Worm (Caenorhabditis elegans) whole organism, midembryonic: ENCODE data around the gene srh-2.

Source experiments
- cog-1 ChIP-seq: sonication (generic microtip); optimal IDR thresholded peaks from 2 replicates; lab custom pipeline; 2016; ENCODE audit warnings: missing genetic modification characterization, missing compliant biosample characterization
- flt-1 ChIP-seq: fragments of 200-800 bp; sonication (Bioruptor generic); IDR thresholded peaks from 2 replicates; pipeline ENCODE4 v1.3.6; 2022; ENCODE audit warnings: missing genetic modification characterization, missing compliant biosample characterization
- med-1 ChIP-seq: sonication (generic microtip); optimal IDR thresholded peaks from 2 replicates; lab custom pipeline; 2017; ENCODE audit warnings: missing genetic modification characterization, mild to moderate bottlenecking, missing compliant biosample characterization, antibody characterized with exemption, missing genetic modification reagents; ENCODE audit not compliant: insufficient read depth
- ref-1 ChIP-seq: fragments of 200-800 bp; sonication (Bioruptor generic); conservative IDR thresholded peaks from 2 replicates; pipeline ENCODE4 v1.3.6; 2022; ENCODE audit warnings: missing genetic modification reagents, missing genetic modification characterization, missing compliant biosample characterization
- ztf-29 ChIP-seq: fragments of 200-800 bp; sonication (Bioruptor generic); IDR thresholded peaks from 2 replicates; pipeline ENCODE4 v1.3.6; 2022; ENCODE audit warnings: missing genetic modification reagents, missing genetic modification characterization, missing compliant biosample characterization

DNA sequence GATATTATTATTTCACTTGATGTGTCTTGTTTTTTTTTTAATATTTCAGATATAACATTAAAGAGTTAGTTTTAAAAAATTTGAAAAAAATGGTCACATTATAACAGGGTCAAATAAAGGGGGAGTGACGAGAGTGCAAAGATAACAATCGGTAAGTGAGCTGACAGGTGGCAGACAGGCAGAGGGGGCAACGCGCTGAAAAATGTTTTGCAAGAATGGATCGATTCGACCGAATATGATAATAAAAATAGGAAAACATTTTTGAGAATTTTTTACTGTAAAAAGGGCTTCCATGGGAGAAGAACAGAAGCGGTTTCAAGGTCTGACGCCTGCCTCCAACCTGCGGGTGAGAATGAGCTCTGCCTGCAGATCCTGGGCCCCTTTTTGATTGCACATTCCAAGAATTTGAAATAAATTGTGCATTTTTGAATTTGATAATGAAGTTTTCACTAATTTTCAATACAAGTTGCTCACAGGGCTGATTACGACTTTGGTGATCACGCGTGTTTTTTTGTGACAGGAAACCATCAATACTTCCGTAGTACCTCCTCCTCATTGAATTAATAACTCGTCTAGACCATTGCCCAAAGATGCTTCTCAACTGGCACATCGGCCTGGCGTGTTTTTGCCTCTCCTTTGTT is 28.5 kb upstream of the srh-2 start, which contains the start of the genes ugt-29 and srx-5:
- TF ChIP-seq ztf-29 (GFP tag; lab: Robert Waterston, UW) (no peak), cog-1 (tag; lab: Kevin White, UChicago) (no peak), med-1 (no peak), ref-1 (no peak), flt-1 (GFP tag; lab: Robert Waterston, UW) (no peak)
